Worm (Caenorhabditis elegans) whole organism, young adult: Measurements from ENCODE around the gene sru-1.

Experiments used
- B0019.2 ChIP-seq: fragments of 200-800 bp; sonication (Bioruptor generic); conservative IDR thresholded peaks from 2 replicates; pipeline ENCODE4 v1.3.6; 2022; ENCODE audit warnings: missing genetic modification reagents, missing genetic modification characterization, missing compliant biosample characterization
- C06A6.2 ChIP-seq: fragments of 200-800 bp; sonication (Bioruptor generic); conservative IDR thresholded peaks from 2 replicates; pipeline ENCODE4 v1.3.6; 2022; ENCODE audit warnings: missing genetic modification characterization, missing compliant biosample characterization
- F37B4.10 ChIP-seq: fragments of 200-800 bp; sonication (Bioruptor generic); IDR thresholded peaks from 2 replicates; pipeline ENCODE4 v1.3.6; 2022; ENCODE audit warnings: missing genetic modification characterization, missing compliant biosample characterization
- F57A8.1 ChIP-seq: fragments of 200-800 bp; sonication (Bioruptor generic); optimal IDR thresholded peaks from 2 replicates; lab custom pipeline; 2018; ENCODE audit warnings: mild to moderate bottlenecking, missing genetic modification characterization, moderate library complexity, missing compliant biosample characterization
- ccch-3 ChIP-seq: fragments of 200-800 bp; sonication (Bioruptor generic); optimal IDR thresholded peaks from 2 replicates; lab custom pipeline; 2018; ENCODE audit warnings: mild to moderate bottlenecking, missing genetic modification characterization, missing compliant biosample characterization
- hrde-1 ChIP-seq: sonication (generic microtip); optimal IDR thresholded peaks from 2 replicates; lab custom pipeline; 2016; ENCODE audit warnings: missing genetic modification characterization, mild to moderate bottlenecking, missing compliant biosample characterization, moderate library complexity, missing genotype, missing genetic modification reagents, borderline replicate concordance
- lir-1 ChIP-seq: fragments of 200-800 bp; sonication (Bioruptor generic); conservative IDR thresholded peaks from 2 replicates; pipeline ENCODE4 v1.3.6; 2022; ENCODE audit warnings: missing genetic modification reagents, missing genetic modification characterization, missing compliant biosample characterization
- tbx-9 ChIP-seq: sonication (generic microtip); optimal IDR thresholded peaks from 2 replicates; lab custom pipeline; 2016; ENCODE audit warnings: borderline replicate concordance, missing genetic modification characterization, inconsistent platforms, missing compliant biosample characterization

DNA sequence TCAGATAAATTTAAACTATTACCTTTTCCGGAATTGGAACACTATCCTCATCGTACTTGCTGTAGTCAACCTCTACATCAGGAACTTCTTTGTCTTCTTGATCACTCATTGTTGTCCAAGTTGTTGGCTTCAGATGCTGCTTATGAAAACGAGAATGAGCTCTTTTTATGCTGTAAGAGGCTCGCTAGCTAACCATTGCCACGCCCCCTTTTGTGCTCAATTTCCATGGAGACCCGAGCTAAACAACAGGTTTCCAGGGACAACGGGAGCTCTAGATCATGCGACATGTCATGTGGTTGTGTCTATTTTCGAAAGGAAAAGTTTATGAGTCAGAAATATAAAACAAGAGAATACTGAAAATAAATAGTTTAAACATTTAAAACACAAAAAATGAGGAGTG is 22.0 kb downstream of the sru-1 start, which contains the start of gene C33A12.4:
- no peak for TF ChIP-seq C06A6.2
- TF ChIP-seq F57A8.1 (GFP tag; lab: Kevin White, UChicago): no peak
- no peak for TF ChIP-seq lir-1
- no peak for TF ChIP-seq F37B4.10 (GFP tag; lab: Robert Waterston, UW)
- TF ChIP-seq hrde-1: no peak
- TF ChIP-seq tbx-9 (tag; lab: Kevin White, UChicago): no peak
- TF ChIP-seq B0019.2 (GFP tag; lab: Robert Waterston, UW): no peak
- TF ChIP-seq ccch-3 (GFP tag; lab: Kevin White, UChicago): no peak
